Fruit fly (Drosophila melanogaster): ENCODE measurements around the gene CG8563.

Gene CG8563

DNA sequence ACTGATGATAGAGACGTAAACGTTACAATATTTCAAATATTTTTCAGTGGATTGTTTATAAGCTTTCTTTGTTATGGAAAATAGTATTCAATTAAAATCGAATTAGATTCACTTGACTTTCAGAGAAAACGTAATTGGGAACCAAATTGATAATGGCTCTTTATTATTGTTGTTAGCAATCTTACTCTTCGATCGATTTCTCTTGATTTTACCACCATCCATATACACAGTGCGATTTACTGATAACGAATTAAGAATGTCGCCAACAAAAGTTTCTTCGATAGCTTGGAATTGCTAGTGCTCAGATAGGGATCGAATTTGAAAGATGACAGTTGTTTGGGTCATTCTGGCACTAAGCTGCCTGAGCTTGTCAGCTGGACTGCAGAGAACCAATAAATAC lies 9.2 kb downstream of the CG8563 start, which contains the start of gene CG18417:
Gene CG18417 (plus strand): TSS at position 301 of the 400 bp plus-strand sequence.
- TF ChIP-seq CG6276 (GFP tag; optimal IDR thresholded peaks at IDR 0.05) (no peak), CG11902 (GFP tag; optimal IDR thresholded peaks at IDR 0.05) (no peak), Sox102F (GFP tag; optimal IDR thresholded peaks at IDR 0.05) (no peak), CG6792 (GFP tag; optimal IDR thresholded peaks at IDR 0.05) (no peak), CG6854 (GFP tag; optimal IDR thresholded peaks at IDR 0.05) (no peak), fd85E (GFP tag; optimal IDR thresholded peaks at IDR 0.05) (no peak), CG11762 (GFP tag; optimal IDR thresholded peaks at IDR 0.05; ENCODE audit: insufficient read depth) (no peak), Eip75B (GFP tag; optimal IDR thresholded peaks at IDR 0.05) (no peak), CG32006 (GFP tag; optimal IDR thresholded peaks at IDR 0.05) (no peak), topi (GFP tag; optimal IDR thresholded peaks at IDR 0.05) (no peak), Hr4 (GFP tag; optimal IDR thresholded peaks at IDR 0.05) (no peak)

DNA sequence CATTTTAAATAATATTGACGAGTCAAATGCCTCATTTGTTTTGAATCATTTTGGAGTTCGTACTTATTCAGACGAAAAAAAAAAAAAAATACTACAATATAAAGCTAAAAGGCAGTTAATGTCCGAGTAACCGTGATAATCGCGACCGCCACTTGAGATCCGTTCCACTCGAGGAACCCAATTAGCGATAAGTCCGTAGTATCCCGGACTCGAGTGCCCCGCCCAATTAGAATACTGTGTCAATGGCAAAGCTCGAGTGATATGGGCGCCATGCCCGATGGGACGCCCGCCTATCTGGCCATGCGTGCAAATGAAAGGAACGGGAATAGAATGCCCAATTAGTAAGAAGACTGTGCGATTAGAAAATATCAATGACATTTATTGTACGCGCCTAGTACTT lies 11.4 kb downstream of the CG8563 start:
- TF ChIP-seq CG6808 (GFP tag; optimal IDR thresholded peaks at IDR 0.05) (no peak), CG6276 (GFP tag; optimal IDR thresholded peaks at IDR 0.05) (no peak), salr (GFP tag; optimal IDR thresholded peaks at IDR 0.05) (no peak), spab (GFP tag; optimal IDR thresholded peaks at IDR 0.05) (no peak), CG8632 (GFP tag; optimal IDR thresholded peaks at IDR 0.05) (no peak), fd59A (GFP tag; optimal IDR thresholded peaks at IDR 0.05) (no peak), CG16779 (tag; optimal IDR thresholded peaks at IDR 0.05) (no peak), achi (GFP tag; optimal IDR thresholded peaks at IDR 0.05) (no peak), OdsH (GFP tag; optimal IDR thresholded peaks at IDR 0.05) (no peak), CG9139 (GFP tag; optimal IDR thresholded peaks at IDR 0.05) (no peak), topi (GFP tag; optimal IDR thresholded peaks at IDR 0.05) (no peak), CG6163 (GFP tag; IDR thresholded peaks at IDR 0.05) (no peak), CG3919 (GFP tag; optimal IDR thresholded peaks at IDR 0.05) (no peak), dsx (GFP tag; optimal IDR thresholded peaks at IDR 0.05; ENCODE audit: poor library complexity, severe bottlenecking) (no peak), Hr39 (GFP tag; optimal IDR thresholded peaks at IDR 0.05) (no peak), CG6792 (GFP tag; optimal IDR thresholded peaks at IDR 0.05) (no peak), acj6 (GFP tag; optimal IDR thresholded peaks at IDR 0.05) (no peak), eg (GFP tag; IDR thresholded peaks at IDR 0.05) (no peak), CG15336 (GFP tag; IDR thresholded peaks at IDR 0.05) (no peak)

DNA sequence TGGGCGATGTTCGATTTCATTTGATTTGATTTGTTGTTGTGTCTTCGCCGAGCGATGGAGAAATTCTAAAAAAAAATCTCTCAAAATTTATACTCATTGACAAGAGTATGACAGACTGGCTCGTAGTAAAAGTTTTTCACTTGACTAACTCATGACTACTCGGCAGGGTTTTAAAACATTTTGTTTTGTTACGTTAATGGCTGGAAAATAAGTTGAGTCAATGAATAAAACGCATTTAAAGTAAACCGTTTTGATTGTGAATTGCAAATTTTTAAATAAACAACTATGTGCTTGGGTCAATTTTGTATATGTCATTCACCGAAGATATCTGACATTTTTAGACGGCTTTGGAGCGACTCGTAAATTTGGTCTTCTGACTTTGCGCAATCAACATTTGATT lies 13.5 kb downstream of the CG8563 start, which contains the start of gene CG8560:
Gene CG8560 (minus strand): TSS at position 101 of the 400 bp plus-strand sequence.
- TF ChIP-seq CG10669 (GFP tag; optimal IDR thresholded peaks at IDR 0.05), result no peak
- TF ChIP-seq CG31627 (GFP tag; optimal IDR thresholded peaks at IDR 0.05), result no peak
- no peak for TF ChIP-seq vri (GFP tag; optimal IDR thresholded peaks at IDR 0.05)
- TF ChIP-seq CG6276 (GFP tag; optimal IDR thresholded peaks at IDR 0.05), result no peak
- TF ChIP-seq Blimp-1 (GFP tag; optimal IDR thresholded peaks at IDR 0.05), result no peak
- TF ChIP-seq CG8632 (GFP tag; optimal IDR thresholded peaks at IDR 0.05), result no peak
- TF ChIP-seq CG6792 (GFP tag; optimal IDR thresholded peaks at IDR 0.05), result no peak
- no peak for TF ChIP-seq CG15336 (GFP tag; IDR thresholded peaks at IDR 0.05)
- no peak for TF ChIP-seq Hr4 (GFP tag; optimal IDR thresholded peaks at IDR 0.05)
- TF ChIP-seq eg (GFP tag; IDR thresholded peaks at IDR 0.05), result no peak
- TF ChIP-seq CG11762 (GFP tag; optimal IDR thresholded peaks at IDR 0.05; ENCODE audit: insufficient read depth), result no peak
- TF ChIP-seq CG8319 (GFP tag; optimal IDR thresholded peaks at IDR 0.05), result no peak
- TF ChIP-seq CG4318 (GFP tag; optimal IDR thresholded peaks at IDR 0.05), result no peak
- no peak for TF ChIP-seq esn (GFP tag; optimal IDR thresholded peaks at IDR 0.05)
- TF ChIP-seq topi (GFP tag; optimal IDR thresholded peaks at IDR 0.05), result no peak
- TF ChIP-seq fd59A (GFP tag; optimal IDR thresholded peaks at IDR 0.05), result no peak
- no peak for TF ChIP-seq Ets21C (GFP tag; optimal IDR thresholded peaks at IDR 0.05)

DNA sequence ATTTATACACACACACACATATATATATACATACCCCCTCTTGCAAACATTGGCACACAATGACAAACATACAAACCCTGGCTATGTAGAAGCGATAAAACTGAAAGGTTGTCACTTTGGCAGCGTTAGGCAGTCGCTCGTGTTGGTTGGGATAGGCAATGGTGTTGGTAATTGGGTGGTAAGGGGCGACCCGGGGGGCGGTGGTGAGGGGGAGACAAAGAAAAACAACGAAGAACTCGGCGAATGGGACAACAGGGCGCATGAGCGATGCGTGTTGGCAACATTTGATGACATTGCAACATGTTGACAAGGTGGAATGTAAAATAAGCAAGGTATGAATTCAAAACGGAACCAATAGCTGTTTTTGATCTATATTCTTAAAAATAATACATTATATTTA lies 32.0 kb downstream of the CG8563 start:
- 0 out of 3 replicates have a peak, but pooled peaks have one; percentile 16 for TF ChIP-seq eg (GFP tag; IDR thresholded peaks at IDR 0.05)
- no peak for TF ChIP-seq Eip78C (GFP tag)

Measured in whole organism, prepupa.